Fruit fly (Drosophila melanogaster) whole organism, adult: Measurements from ENCODE around the gene mgl.

Experiments used
- CG11617 ChIP-seq: fragments of 200-800 bp; sonication (Bioruptor generic); optimal IDR thresholded peaks from 2 replicates; lab custom pipeline; 2017; ENCODE audit warnings: mild to moderate bottlenecking, missing biosample characterization, missing genetic modification reagents, missing genetic modification characterization
- CG12768 ChIP-seq: fragments of 200-800 bp; sonication (Bioruptor generic); optimal IDR thresholded peaks from 2 replicates; lab custom pipeline; 2017; ENCODE audit warnings: missing biosample characterization, missing genetic modification characterization, mild to moderate bottlenecking, moderate library complexity, missing genetic modification reagents
- CG14711 ChIP-seq: fragments of 200-800 bp; sonication (Bioruptor generic); optimal IDR thresholded peaks from 2 replicates; lab custom pipeline; 2018; ENCODE audit warnings: missing biosample characterization, mild to moderate bottlenecking, missing genetic modification characterization, moderate library complexity
- CG1620 ChIP-seq: fragments of 200-800 bp; sonication (Bioruptor generic); optimal IDR thresholded peaks from 2 replicates; lab custom pipeline; 2016; ENCODE audit warnings: missing biosample characterization, missing genetic modification characterization
- CG33017 ChIP-seq: fragments of 200-800 bp; sonication (Bioruptor generic); optimal IDR thresholded peaks from 2 replicates; lab custom pipeline; 2018; ENCODE audit warnings: missing biosample characterization, mild to moderate bottlenecking, missing genetic modification characterization, moderate library complexity
- CG5204 ChIP-seq: fragments of 200-800 bp; sonication (Bioruptor generic); optimal IDR thresholded peaks from 2 replicates; lab custom pipeline; 2016; ENCODE audit warnings: missing biosample characterization, missing genetic modification characterization
- CG7045 ChIP-seq: fragments of 200-800 bp; sonication (Bioruptor generic); optimal IDR thresholded peaks from 2 replicates; lab custom pipeline; 2017; ENCODE audit warnings: missing biosample characterization, mild to moderate bottlenecking, missing genetic modification characterization
- CG7101 ChIP-seq: fragments of 200-800 bp; sonication (Bioruptor generic); optimal IDR thresholded peaks from 2 replicates; lab custom pipeline; 2018; ENCODE audit warnings: missing biosample characterization, mild to moderate bottlenecking, missing genetic modification characterization, moderate library complexity
- Clk ChIP-seq: fragments of 200-800 bp; sonication (Bioruptor generic); optimal IDR thresholded peaks from 2 replicates; lab custom pipeline; 2017; ENCODE audit warnings: missing biosample characterization, missing genetic modification characterization
- Crg-1 ChIP-seq: fragments of 200-800 bp; sonication (Bioruptor generic); optimal IDR thresholded peaks from 2 replicates; lab custom pipeline; 2016; ENCODE audit warnings: missing biosample characterization, missing genetic modification characterization
- Hr96 ChIP-seq: fragments of 200-800 bp; sonication (Bioruptor generic); optimal IDR thresholded peaks from 2 replicates; lab custom pipeline; 2016; ENCODE audit warnings: missing biosample characterization, missing genetic modification characterization
- Mnt ChIP-seq: fragments of 200-800 bp; sonication (Bioruptor generic); optimal IDR thresholded peaks from 2 replicates; lab custom pipeline; 2016; ENCODE audit warnings: missing biosample characterization, mild to moderate bottlenecking, missing genetic modification characterization
- bab1 ChIP-seq: fragments of 200-800 bp; sonication (Bioruptor generic); optimal IDR thresholded peaks from 3 replicates; lab custom pipeline; 2019; ENCODE audit warnings: missing biosample characterization, mild to moderate bottlenecking, missing genetic modification characterization, moderate library complexity
- cic ChIP-seq: fragments of 200-800 bp; sonication (Bioruptor generic); optimal IDR thresholded peaks from 2 replicates; lab custom pipeline; 2017; ENCODE audit warnings: missing biosample characterization, mild to moderate bottlenecking, missing genetic modification characterization, moderate library complexity
- cnc ChIP-seq, 2 experiments: fragments of >200 bp; optimal IDR thresholded peaks; 2 replicates each; lab custom pipeline; 2017
- kay ChIP-seq: fragments of 200-800 bp; sonication (Bioruptor generic); peaks from one replicate; lab custom pipeline; 2016; ENCODE audit warnings: missing biosample characterization, missing genetic modification characterization, borderline replicate concordance
- ovo ChIP-seq: fragments of 200-800 bp; sonication (Bioruptor generic); optimal IDR thresholded peaks from 2 replicates; lab custom pipeline; 2016; ENCODE audit warnings: missing biosample characterization, missing genetic modification characterization
- pad ChIP-seq: fragments of 200-800 bp; sonication (Bioruptor generic); optimal IDR thresholded peaks from 3 replicates; lab custom pipeline; 2017; ENCODE audit warnings: missing biosample characterization, missing genetic modification characterization, mild to moderate bottlenecking, moderate library complexity, missing genetic modification reagents
- tj ChIP-seq: fragments of 200-800 bp; sonication (Bioruptor generic); optimal IDR thresholded peaks from 3 replicates; lab custom pipeline; 2017; ENCODE audit warnings: missing biosample characterization, mild to moderate bottlenecking, missing genetic modification characterization, moderate library complexity
- toe ChIP-seq: fragments of 200-800 bp; sonication (Bioruptor generic); optimal IDR thresholded peaks from 2 replicates; lab custom pipeline; 2016; ENCODE audit warnings: missing biosample characterization, missing genetic modification characterization

The mgl gene

DNA sequence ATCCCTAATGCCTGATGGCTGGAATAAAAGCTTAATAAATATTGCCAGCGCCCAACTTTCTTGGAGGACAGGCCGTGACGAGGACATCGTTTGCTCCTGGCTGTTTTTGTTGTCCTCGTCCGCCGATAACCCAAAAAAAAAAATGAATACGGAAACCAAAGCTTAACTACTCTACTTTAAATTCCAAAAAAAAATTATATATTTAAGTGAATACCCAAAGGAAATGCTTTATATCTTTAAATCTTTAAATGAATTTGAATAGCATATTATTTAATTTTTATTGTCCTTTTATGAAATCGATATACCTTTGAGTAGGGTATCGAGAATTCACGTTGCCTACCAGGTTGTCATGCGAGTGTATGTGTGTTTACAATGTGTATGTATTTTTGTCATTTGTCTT, 20.2 kb upstream of the mgl start:
- TF ChIP-seq pad (GFP tag; lab: Kevin White, UChicago) (no peak), tj (no peak), Mnt (GFP tag; lab: Kevin White, UChicago) (no peak), Clk (GFP tag; lab: Kevin White, UChicago) (no peak), Crg-1 (no peak), CG11617 (GFP tag; lab: Kevin White, UChicago) (no peak), ovo (GFP tag; lab: Kevin White, UChicago) (no peak), CG33017 (tag; lab: Kevin White, UChicago) (no peak), cnc (optimal IDR thresholded peaks at IDR 0.05; lab: Kevin White, UChicago) (no peak), bab1 (GFP tag; lab: Kevin White, UChicago) (no peak), CG1620 (GFP tag; lab: Kevin White, UChicago) (no peak), CG7045 (GFP tag; lab: Kevin White, UChicago) (no peak)

DNA sequence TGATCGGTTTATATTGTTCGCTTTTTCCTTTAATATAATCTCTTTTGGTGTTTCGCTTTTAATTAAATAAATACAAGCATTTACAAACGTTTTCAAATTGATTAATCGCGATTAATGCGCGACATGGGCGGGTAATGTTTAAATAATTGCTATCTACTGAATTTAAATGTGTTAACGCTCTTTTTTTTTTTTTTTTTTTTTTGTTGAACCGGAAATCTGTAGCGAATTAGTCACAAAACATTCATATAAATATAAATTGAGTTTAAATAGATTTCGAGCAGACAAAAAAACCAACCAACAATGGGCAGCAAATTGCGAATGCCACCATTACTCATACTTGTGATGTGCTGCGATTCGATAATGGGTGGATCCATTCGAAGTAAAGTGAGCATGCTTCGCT, 11.3 kb upstream of the mgl start, which contains the start of gene CG34028:
TSS of gene CG34028 (plus strand) at position 301 of the 400 bp plus-strand sequence.
- TF ChIP-seq pad (GFP tag; lab: Kevin White, UChicago), result no peak
- TF ChIP-seq Mnt (GFP tag; lab: Kevin White, UChicago), result no peak
- no peak for TF ChIP-seq ovo (GFP tag; lab: Kevin White, UChicago)
- no peak for TF ChIP-seq CG7045 (GFP tag; lab: Kevin White, UChicago)
- TF ChIP-seq CG5204, result no peak
- TF ChIP-seq tj, result no peak
- no peak for TF ChIP-seq Clk (GFP tag; lab: Kevin White, UChicago)
- TF ChIP-seq CG33017 (tag; lab: Kevin White, UChicago), result no peak
- no peak for TF ChIP-seq kay (GFP tag; lab: Kevin White, UChicago)

DNA sequence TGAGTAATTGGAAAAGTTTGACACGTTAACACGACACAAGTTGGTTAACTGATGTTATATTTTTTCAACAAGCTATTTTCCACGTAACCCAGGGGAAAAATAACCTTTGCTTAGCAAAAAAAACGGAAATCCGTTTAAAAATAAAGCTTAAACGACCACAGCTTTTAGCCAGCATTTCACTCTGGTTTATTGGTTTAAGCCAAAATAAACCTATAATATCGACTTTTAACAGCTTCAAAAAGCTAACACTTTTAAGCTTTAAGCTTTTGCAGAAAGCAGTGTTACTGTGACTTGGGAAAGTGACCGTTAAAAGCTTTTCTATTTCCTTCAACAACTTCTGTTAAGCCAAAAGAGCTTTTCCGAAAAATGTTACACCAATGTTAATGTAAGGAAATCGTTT, 2.4 kb upstream of the mgl start:
- TF ChIP-seq CG5204, result no peak
- TF ChIP-seq kay (GFP tag; lab: Kevin White, UChicago), result peak; percentile 50
- TF ChIP-seq bab1 (GFP tag; lab: Kevin White, UChicago), result peak; percentile 83
- TF ChIP-seq cnc (optimal IDR thresholded peaks at IDR 0.05; lab: Kevin White, UChicago), result no peak

DNA sequence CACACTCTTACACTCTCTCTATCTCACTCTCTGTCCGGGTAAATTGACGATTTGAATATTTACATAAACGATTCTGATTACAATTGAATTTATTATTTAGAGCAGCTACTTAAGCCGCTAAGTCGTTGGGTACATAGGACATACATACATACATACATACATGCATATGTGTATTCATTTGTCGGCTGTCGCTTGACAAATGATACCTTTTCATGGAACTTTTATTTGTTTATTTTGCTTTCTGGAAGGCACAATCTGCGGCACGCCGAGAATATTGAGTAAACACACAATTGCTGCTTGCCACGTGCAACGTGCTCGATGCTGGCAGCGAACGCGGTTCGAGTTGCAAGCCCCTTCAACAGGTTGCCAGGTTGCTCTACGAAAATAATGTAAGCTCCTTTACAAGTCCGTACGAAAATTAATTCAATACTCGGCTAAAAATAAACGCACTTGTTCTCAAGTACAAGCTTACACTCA, 914 bp upstream of the mgl start:
- no peak for TF ChIP-seq Mnt (GFP tag; lab: Kevin White, UChicago)
- TF ChIP-seq pad (GFP tag; lab: Kevin White, UChicago), result no peak
- TF ChIP-seq toe (GFP tag; lab: Kevin White, UChicago), result no peak
- no peak for TF ChIP-seq CG33017 (tag; lab: Kevin White, UChicago)
- no peak for TF ChIP-seq CG11617 (GFP tag; lab: Kevin White, UChicago)
- TF ChIP-seq Hr96 (GFP tag; lab: Kevin White, UChicago), result no peak
- TF ChIP-seq tj, result no peak
- TF ChIP-seq kay (GFP tag; lab: Kevin White, UChicago), result no peak
- TF ChIP-seq CG7101 (tag; lab: Kevin White, UChicago), result no peak
- no peak for TF ChIP-seq CG1620 (GFP tag; lab: Kevin White, UChicago)
- no peak for TF ChIP-seq cnc (optimal IDR thresholded peaks at IDR 0.05; lab: Kevin White, UChicago)
- no peak for TF ChIP-seq CG5204
- TF ChIP-seq CG7045 (GFP tag; lab: Kevin White, UChicago), result no peak
- TF ChIP-seq CG12768 (GFP tag; lab: Kevin White, UChicago), result no peak

DNA sequence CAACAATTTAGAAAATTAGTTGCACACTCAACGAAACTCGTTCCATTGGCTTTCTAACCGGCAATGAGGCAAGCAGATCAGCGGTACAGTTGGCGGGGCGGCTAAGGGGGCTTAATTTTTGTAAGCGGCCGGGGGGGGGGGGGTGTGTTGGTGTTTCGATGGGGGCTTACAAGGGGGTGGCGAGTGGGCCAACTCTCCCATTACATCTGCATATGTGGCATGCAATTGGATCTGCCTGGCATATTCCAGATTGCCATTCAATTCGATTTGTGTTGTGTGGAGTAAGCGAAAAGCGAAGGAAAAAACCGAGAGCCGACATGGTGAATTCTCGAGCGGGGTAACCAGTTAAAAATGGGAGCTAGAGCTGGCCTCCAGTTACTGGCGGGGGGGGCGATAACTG, 1.8 kb downstream of the mgl start:
- TF ChIP-seq CG12768 (GFP tag; lab: Kevin White, UChicago), result no peak
- peak; percentile 86 for TF ChIP-seq tj

DNA sequence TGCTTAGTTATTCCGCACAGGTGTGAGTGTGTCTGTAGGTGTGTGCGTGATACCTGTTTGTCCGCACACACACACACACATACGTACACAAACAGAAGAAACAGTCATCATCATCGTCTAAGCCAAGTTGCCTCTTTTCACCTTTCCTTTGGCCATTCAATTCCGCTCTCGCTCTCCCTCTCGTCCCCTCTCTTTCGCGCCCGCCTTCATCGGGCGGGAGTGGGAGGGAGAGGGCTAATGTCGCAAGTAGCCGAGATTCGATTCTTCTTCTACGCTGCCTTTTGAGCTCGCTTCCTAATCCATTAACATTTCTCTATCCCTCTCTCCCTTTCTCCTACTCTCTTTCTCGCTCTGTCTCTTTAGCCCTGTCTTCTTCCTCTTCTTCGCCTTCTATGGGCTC, 2.8 kb downstream of the mgl start:
- TF ChIP-seq CG14711 (tag; lab: Kevin White, UChicago) (no peak), CG11617 (GFP tag; lab: Kevin White, UChicago) (no peak), cnc (optimal IDR thresholded peaks at IDR 0.05; lab: Kevin White, UChicago) (no peak), CG7101 (tag; lab: Kevin White, UChicago) (no peak), Clk (GFP tag; lab: Kevin White, UChicago) (no peak), Crg-1 (no peak), CG5204 (no peak), bab1 (GFP tag; lab: Kevin White, UChicago) (no peak), toe (GFP tag; lab: Kevin White, UChicago) (no peak), tj (no peak), ovo (GFP tag; lab: Kevin White, UChicago) (no peak), CG33017 (tag; lab: Kevin White, UChicago) (no peak), Hr96 (GFP tag; lab: Kevin White, UChicago) (no peak), cic (no peak), kay (GFP tag; lab: Kevin White, UChicago) (no peak), pad (GFP tag; lab: Kevin White, UChicago) (no peak), CG12768 (GFP tag; lab: Kevin White, UChicago) (no peak), CG1620 (GFP tag; lab: Kevin White, UChicago) (no peak)

DNA sequence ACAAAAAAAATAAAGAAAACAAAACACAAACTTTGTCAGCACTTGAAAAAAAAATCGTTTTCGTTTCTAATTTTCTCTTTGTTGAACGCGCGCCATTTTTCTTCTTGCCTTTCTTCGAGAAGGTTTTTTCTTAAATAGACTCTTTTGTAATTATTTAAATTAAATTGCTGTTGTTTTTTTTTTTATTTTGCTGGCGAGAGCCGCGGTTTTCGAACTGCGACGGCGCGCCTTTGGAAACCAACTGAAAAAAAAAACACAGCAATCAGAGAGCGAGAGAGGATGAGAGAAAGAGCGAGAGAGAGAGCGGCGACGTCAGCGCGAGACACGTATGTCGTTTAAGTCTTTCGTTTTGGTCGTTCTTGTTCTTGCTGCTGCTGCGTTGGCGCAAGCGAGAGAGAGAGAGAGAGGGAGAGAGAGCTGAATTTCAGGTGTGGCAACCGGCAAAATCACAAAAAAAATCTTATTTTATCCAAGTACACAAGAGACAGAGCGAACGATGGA, 3.9 kb downstream of the mgl start:
- TF ChIP-seq Hr96 (GFP tag; lab: Kevin White, UChicago) (no peak), cic (no peak), CG7101 (tag; lab: Kevin White, UChicago) (no peak)
